Worm (Caenorhabditis elegans): Measurements from ENCODE around the gene C16B8.3.
A peak's percentile ranks its signal among the peaks of the same experiment; 100 is the strongest.

The C16B8.3 gene

ce11 chrX:3949026-3949425 is 19.4 kb downstream of the C16B8.3 start:
- no peak for TF ChIP-seq mdl-1 (tag; optimal IDR thresholded peaks at IDR 0.05)
- TF ChIP-seq skn-1 (tag; optimal IDR thresholded peaks at IDR 0.05): peak; percentile 28
- peak; percentile 78 for TF ChIP-seq elt-2 (tag; optimal IDR thresholded peaks at IDR 0.05)
- peak; percentile 68 for TF ChIP-seq pqm-1 (tag; optimal IDR thresholded peaks at IDR 0.05)
- no peak for TF ChIP-seq ceh-82 (tag; optimal IDR thresholded peaks at IDR 0.05)
- no peak for TF ChIP-seq nhr-25 (tag; optimal IDR thresholded peaks at IDR 0.05)
- TF ChIP-seq snpc-4 (tag; optimal IDR thresholded peaks at IDR 0.05): no peak
- peak; percentile 4 for TF ChIP-seq ceh-28 (tag; optimal IDR thresholded peaks at IDR 0.05)

ce11 chrX:3945681-3946080 is 22.8 kb downstream of the C16B8.3 start:
- TF ChIP-seq pqm-1 (tag; optimal IDR thresholded peaks at IDR 0.05) (no peak), lsy-12 (tag; optimal IDR thresholded peaks at IDR 0.05) (no peak), mml-1 (tag; optimal IDR thresholded peaks at IDR 0.05) (no peak), snpc-4 (tag; optimal IDR thresholded peaks at IDR 0.05) (no peak), hmg-11 (tag; optimal IDR thresholded peaks at IDR 0.05) (peak; percentile 81), lin-39 (tag; optimal IDR thresholded peaks at IDR 0.05) (peak; percentile 84), pha-4 (tag; optimal IDR thresholded peaks at IDR 0.05) (peak; percentile 66), ama-1 (optimal IDR thresholded peaks at IDR 0.05) (peak; percentile 19), elt-2 (tag; optimal IDR thresholded peaks at IDR 0.05) (peak; percentile 41), nfya-1 (tag; optimal IDR thresholded peaks at IDR 0.05; ENCODE audit: insufficient read depth) (peak; percentile 74)

DNA sequence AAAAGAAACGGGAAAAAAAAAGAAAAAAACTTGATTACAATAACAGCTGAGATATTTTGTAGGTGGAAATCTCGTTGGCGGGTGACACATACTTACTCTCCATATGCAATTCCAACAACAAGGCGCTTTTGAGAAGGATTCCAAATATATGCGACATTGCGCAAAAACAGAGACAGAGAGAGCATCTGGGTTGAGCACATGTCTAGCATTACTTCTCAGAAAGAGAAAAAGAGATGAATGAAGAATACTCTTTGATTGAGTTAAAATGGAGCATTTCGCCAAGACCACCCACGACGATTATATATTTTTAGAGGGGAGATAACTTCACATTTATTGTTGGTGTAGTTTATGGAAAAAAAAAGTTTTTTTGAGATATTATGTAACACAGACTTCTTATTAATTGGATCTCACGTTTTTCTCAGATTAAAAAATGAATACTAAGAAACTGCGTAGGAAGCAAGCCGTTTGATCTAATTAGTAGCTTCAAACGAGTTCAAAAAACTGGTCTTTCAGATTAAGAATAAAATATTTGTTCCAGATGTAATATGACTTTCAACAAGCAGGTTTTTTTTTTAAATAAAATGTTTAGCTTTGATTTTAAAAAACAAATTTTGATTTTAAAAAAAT is 23.4 kb downstream of the C16B8.3 start:
- TF ChIP-seq pqm-1 (tag; optimal IDR thresholded peaks at IDR 0.05) (no peak), nfya-1 (tag; optimal IDR thresholded peaks at IDR 0.05; ENCODE audit: insufficient read depth) (peak; percentile 24), nhr-28 (tag; optimal IDR thresholded peaks at IDR 0.05) (no peak)

DNA sequence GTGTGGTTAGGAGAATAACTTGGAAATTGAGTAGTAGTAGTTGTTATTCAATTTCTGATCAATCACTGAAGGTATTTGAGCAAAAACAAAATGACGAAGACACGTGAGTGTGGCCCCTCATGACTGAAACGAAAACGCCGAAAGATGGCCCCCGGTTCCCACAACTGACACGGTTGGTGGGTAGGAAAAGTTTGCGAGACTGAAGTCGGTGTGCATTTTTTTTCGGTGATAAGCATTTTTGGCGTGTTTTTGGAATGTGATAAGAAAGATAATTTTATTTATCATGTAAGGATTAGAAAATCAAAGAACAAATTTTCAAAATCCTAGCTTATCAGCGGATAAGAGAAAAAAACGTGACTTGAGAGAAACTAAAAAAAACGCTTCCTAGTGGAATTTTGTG is 24.4 kb downstream of the C16B8.3 start:
- TF ChIP-seq pha-4 (tag; optimal IDR thresholded peaks at IDR 0.05): peak; percentile 21
- peak; percentile 90 for TF ChIP-seq elt-2 (tag; optimal IDR thresholded peaks at IDR 0.05)
- peak; percentile 67 for TF ChIP-seq jun-1 (tag; optimal IDR thresholded peaks at IDR 0.05)
- TF ChIP-seq mdl-1 (tag; optimal IDR thresholded peaks at IDR 0.05): no peak
- TF ChIP-seq pqm-1 (tag; optimal IDR thresholded peaks at IDR 0.05): peak; percentile 66

DNA sequence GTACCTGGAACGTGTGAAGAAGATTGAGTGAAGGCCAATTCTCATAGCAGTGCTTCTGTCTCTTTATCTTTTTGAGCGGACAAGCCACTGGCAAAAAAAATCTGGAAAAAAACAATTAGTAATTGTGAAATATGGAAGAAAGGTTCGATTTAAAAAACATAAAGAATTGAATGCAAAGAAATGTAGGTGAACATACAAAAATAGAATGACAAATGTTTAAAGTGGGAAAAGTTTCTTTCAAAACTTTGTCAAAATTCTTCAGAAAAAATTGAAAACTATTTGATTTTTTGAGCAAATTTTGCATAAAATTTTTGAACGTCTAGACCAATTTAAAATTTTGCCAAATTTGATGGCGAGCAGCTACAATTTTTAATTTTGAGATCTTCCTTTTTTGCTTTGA is 25.2 kb downstream of the C16B8.3 start, which contains the start of gene ptp-4A2:
TSS of gene ptp-4A2 (minus strand) at position 101 of the 400 bp plus-strand sequence.
- TF ChIP-seq zag-1 (tag; optimal IDR thresholded peaks at IDR 0.05) (no peak), R02D3.7 (tag; optimal IDR thresholded peaks at IDR 0.05) (no peak), tbx-2 (tag; optimal IDR thresholded peaks at IDR 0.05) (no peak), mml-1 (tag; optimal IDR thresholded peaks at IDR 0.05) (no peak), unc-62 (GFP tag; optimal IDR thresholded peaks at IDR 0.05) (no peak), fkh-10 (GFP tag; optimal IDR thresholded peaks at IDR 0.05) (no peak), ZK546.5 (tag; optimal IDR thresholded peaks at IDR 0.05) (no peak), pqm-1 (tag; optimal IDR thresholded peaks at IDR 0.05) (no peak), aly-2 (tag; optimal IDR thresholded peaks at IDR 0.05) (no peak), elt-2 (tag; optimal IDR thresholded peaks at IDR 0.05) (no peak), nhr-76 (tag; optimal IDR thresholded peaks at IDR 0.05) (no peak), sea-2 (GFP tag; optimal IDR thresholded peaks at IDR 0.05) (no peak), nhr-25 (tag; optimal IDR thresholded peaks at IDR 0.05) (no peak), lin-15B (tag; optimal IDR thresholded peaks at IDR 0.05) (no peak)

ce11 chrX:3942267-3942666 is 26.2 kb downstream of the C16B8.3 start, which contains the start of gene T19D2.13:
TSS of gene T19D2.13 (minus strand) at chrX:3942367.
- TF ChIP-seq nhr-28 (tag; optimal IDR thresholded peaks at IDR 0.05) (no peak), ceh-82 (tag; optimal IDR thresholded peaks at IDR 0.05) (no peak), nhr-25 (tag; optimal IDR thresholded peaks at IDR 0.05) (no peak), nhr-76 (tag; optimal IDR thresholded peaks at IDR 0.05) (no peak), mml-1 (tag; optimal IDR thresholded peaks at IDR 0.05) (no peak), R02D3.7 (tag; optimal IDR thresholded peaks at IDR 0.05) (no peak), ztf-4 (tag; optimal IDR thresholded peaks at IDR 0.05) (no peak), lsy-12 (tag; optimal IDR thresholded peaks at IDR 0.05) (no peak), nhr-11 (tag; optimal IDR thresholded peaks at IDR 0.05) (no peak), ama-1 (optimal IDR thresholded peaks at IDR 0.05) (no peak)
